Fruit fly (Drosophila melanogaster): ENCODE data around the gene CG9175.
A peak's percentile ranks its signal among the peaks of the same experiment; 100 is the strongest.

CG9175 gene

DNA sequence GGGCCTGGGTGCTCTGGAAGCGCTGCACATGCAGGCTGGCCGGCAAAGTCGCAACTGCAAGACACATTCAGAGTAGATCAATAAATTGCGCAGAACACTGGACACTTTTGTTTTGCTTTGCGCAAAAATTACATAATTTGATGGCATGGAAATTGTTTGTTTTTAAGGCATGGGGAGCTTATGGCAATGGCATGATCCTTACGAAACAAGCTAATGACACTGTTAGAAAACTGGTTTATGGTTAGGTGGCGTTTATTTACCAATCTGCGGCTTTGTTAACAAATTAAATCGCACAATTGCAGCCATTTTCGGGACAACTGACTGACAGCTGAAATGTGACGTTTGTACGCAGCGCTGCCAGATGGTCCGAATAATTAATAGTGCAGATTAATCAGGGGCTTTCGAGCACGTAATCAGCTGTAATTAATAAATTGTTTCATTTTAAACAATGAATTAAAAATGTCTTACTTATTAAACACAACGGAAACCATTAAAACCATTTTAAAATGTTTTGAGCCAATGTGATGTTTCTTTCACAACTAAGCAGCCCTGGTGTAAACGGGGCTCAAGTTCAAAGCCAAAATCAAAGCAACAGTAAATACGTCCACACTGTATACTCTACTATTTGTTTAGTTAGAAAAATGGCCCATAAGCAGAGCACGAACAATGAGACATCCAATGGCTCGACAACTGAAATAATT is 36.2 kb downstream of the CG9175 start, which contains the start of the genes ND-51 and CG13994:
ND-51 (minus strand) TSS at position 376 of the 701 bp plus-strand sequence.
CG13994 (plus strand) TSS at position 608 of the 701 bp plus-strand sequence.
- TF ChIP-seq Mnt (GFP tag; optimal IDR thresholded peaks at IDR 0.05) (peak; percentile 77), bab1 (GFP tag; optimal IDR thresholded peaks at IDR 0.05) (peak; percentile 86), CG11617 (GFP tag; optimal IDR thresholded peaks at IDR 0.05) (peak; percentile 83), toe (GFP tag; optimal IDR thresholded peaks at IDR 0.05) (peak; percentile 94), CG12768 (GFP tag; optimal IDR thresholded peaks at IDR 0.05) (peak; percentile 76), CG33017 (tag; optimal IDR thresholded peaks at IDR 0.05) (peak; percentile 81), CG7045 (GFP tag; optimal IDR thresholded peaks at IDR 0.05) (peak; percentile 83), Crg-1 (GFP tag; optimal IDR thresholded peaks at IDR 0.05) (peak; percentile 61), kay (GFP tag; ENCODE audit: borderline replicate concordance) (no peak), cnc (optimal IDR thresholded peaks at IDR 0.05) (no peak), tj (GFP tag; optimal IDR thresholded peaks at IDR 0.05) (peak; percentile 61), CG5204 (GFP tag; optimal IDR thresholded peaks at IDR 0.05) (no peak), ovo (GFP tag; optimal IDR thresholded peaks at IDR 0.05) (peak; percentile 74), CG14711 (tag; optimal IDR thresholded peaks at IDR 0.05) (peak; percentile 78), Clk (GFP tag; optimal IDR thresholded peaks at IDR 0.05) (peak; percentile 81), cic (GFP tag; optimal IDR thresholded peaks at IDR 0.05) (peak; percentile 80), Hr96 (GFP tag; optimal IDR thresholded peaks at IDR 0.05) (peak; percentile 87), CG7101 (tag; optimal IDR thresholded peaks at IDR 0.05) (peak; percentile 79), CG1620 (GFP tag; optimal IDR thresholded peaks at IDR 0.05) (peak; percentile 85), pad (GFP tag; optimal IDR thresholded peaks at IDR 0.05) (peak; percentile 67)

DNA sequence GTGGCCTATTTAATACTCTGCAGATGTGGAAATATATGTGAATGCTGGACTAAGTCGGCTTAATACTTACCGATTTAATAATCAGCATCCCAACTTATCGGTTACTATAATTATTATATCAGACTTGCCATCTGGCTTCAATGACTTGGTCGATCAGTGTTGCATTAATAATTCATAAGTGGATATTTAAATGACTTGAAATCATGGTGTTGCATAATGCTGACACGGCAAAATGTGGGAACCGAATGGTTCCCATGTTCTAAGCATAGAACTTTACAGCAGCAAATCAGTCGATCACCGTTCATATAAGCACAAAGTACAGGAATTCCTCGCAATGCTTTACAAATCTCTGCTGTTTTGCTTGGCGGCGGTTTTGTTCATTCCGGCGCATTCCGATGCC is 38.6 kb downstream of the CG9175 start, which contains the start of gene CG34180:
CG34180 (plus strand) TSS at position 301 of the 400 bp plus-strand sequence.
- TF ChIP-seq CG14711 (tag; optimal IDR thresholded peaks at IDR 0.05) (no peak), CG7045 (GFP tag; optimal IDR thresholded peaks at IDR 0.05) (no peak), bab1 (GFP tag; optimal IDR thresholded peaks at IDR 0.05) (no peak), toe (GFP tag; optimal IDR thresholded peaks at IDR 0.05) (no peak), CG12768 (GFP tag; optimal IDR thresholded peaks at IDR 0.05) (no peak), CG33017 (tag; optimal IDR thresholded peaks at IDR 0.05) (no peak)

DNA sequence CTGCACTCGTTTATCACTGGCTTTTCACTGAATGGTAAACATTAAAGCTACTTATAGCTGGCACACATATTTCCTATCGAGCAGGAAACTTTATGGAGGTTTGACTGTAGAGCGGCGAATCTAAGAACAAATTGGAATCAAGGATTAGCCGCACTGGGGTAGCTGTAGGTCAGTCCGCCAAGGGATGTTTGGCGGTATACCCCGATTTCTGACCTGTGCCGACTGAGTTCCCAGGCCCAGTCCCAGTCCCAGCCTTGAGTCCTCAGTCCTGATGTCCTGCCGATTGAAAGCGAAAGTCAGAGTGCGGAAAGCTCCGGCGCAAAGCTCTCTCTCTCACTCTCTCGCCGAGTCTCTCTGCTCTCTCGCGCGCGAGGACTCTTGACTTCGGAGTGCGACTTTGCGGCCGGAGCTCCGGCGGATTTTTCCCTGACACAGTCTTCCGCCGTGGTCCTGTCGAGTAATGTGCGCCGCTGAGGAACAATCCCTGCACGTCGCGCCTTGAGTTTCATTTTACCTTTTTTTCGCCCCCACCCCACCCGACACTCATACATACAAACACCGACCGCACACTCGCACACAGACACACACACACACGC is 44.8 kb downstream of the CG9175 start, which contains the start of gene CG13995:
CG13995 (plus strand) TSS at position 429 of the 596 bp plus-strand sequence.
- TF ChIP-seq CG33017 (tag; optimal IDR thresholded peaks at IDR 0.05): no peak
- TF ChIP-seq tj (GFP tag; optimal IDR thresholded peaks at IDR 0.05): no peak
- no peak for TF ChIP-seq kay (GFP tag; ENCODE audit: borderline replicate concordance)
- TF ChIP-seq CG7101 (tag; optimal IDR thresholded peaks at IDR 0.05): no peak
- TF ChIP-seq cic (GFP tag; optimal IDR thresholded peaks at IDR 0.05): no peak
- TF ChIP-seq toe (GFP tag; optimal IDR thresholded peaks at IDR 0.05): no peak
- no peak for TF ChIP-seq Mnt (GFP tag; optimal IDR thresholded peaks at IDR 0.05)
- no peak for TF ChIP-seq CG1620 (GFP tag; optimal IDR thresholded peaks at IDR 0.05)
- TF ChIP-seq pad (GFP tag; optimal IDR thresholded peaks at IDR 0.05): no peak
- TF ChIP-seq Hr96 (GFP tag; optimal IDR thresholded peaks at IDR 0.05): no peak
- TF ChIP-seq Clk (GFP tag; optimal IDR thresholded peaks at IDR 0.05): no peak

dm6 chr2L:6051212-6051621 is 47.5 kb downstream of the CG9175 start:
- TF ChIP-seq Crg-1 (GFP tag; optimal IDR thresholded peaks at IDR 0.05): peak; percentile 34
- peak; percentile 95 for TF ChIP-seq Hr96 (GFP tag; optimal IDR thresholded peaks at IDR 0.05)
- peak; percentile 57 for TF ChIP-seq CG1620 (GFP tag; optimal IDR thresholded peaks at IDR 0.05)
- no peak for TF ChIP-seq CG5204 (GFP tag; optimal IDR thresholded peaks at IDR 0.05)
- peak; percentile 60 for TF ChIP-seq cic (GFP tag; optimal IDR thresholded peaks at IDR 0.05)
- peak; percentile 94 for TF ChIP-seq CG11617 (GFP tag; optimal IDR thresholded peaks at IDR 0.05)
- peak; percentile 59 for TF ChIP-seq pad (GFP tag; optimal IDR thresholded peaks at IDR 0.05)
- TF ChIP-seq tj (GFP tag; optimal IDR thresholded peaks at IDR 0.05): peak; percentile 71
- TF ChIP-seq bab1 (GFP tag; optimal IDR thresholded peaks at IDR 0.05): peak; percentile 95
- TF ChIP-seq CG7045 (GFP tag; optimal IDR thresholded peaks at IDR 0.05): peak; percentile 94
- TF ChIP-seq cnc (optimal IDR thresholded peaks at IDR 0.05): no peak
- TF ChIP-seq toe (GFP tag; optimal IDR thresholded peaks at IDR 0.05): peak; percentile 90
- TF ChIP-seq CG7101 (tag; optimal IDR thresholded peaks at IDR 0.05): peak; percentile 94
- TF ChIP-seq CG14711 (tag; optimal IDR thresholded peaks at IDR 0.05): peak; percentile 88
- peak; percentile 96 for TF ChIP-seq CG33017 (tag; optimal IDR thresholded peaks at IDR 0.05)
- peak; percentile 47 for TF ChIP-seq Clk (GFP tag; optimal IDR thresholded peaks at IDR 0.05)
- peak; percentile 3 for TF ChIP-seq ovo (GFP tag; optimal IDR thresholded peaks at IDR 0.05)
- peak; percentile 90 for TF ChIP-seq CG12768 (GFP tag; optimal IDR thresholded peaks at IDR 0.05)
- no peak for TF ChIP-seq kay (GFP tag; ENCODE audit: borderline replicate concordance)
- TF ChIP-seq Mnt (GFP tag; optimal IDR thresholded peaks at IDR 0.05): peak; percentile 66

- TF ChIP-seq cnc (optimal IDR thresholded peaks at IDR 0.05) (no peak), bab1 (GFP tag; optimal IDR thresholded peaks at IDR 0.05) (peak; percentile 24), Clk (GFP tag; optimal IDR thresholded peaks at IDR 0.05) (no peak)
Measured at dm6 chr2L:6050575-6050974, 48.2 kb downstream of the CG9175 start, which contains the start of gene CG9135. TSS of gene CG9135 (plus strand) at chr2L:6050800.

dm6 chr2L:6048542-6048941 is 50.2 kb downstream of the CG9175 start, which contains the start of the genes CG34179 and slmo:
TSS of gene CG34179 (minus strand) at chr2L:6048706.
TSS of gene slmo (minus strand) at chr2L:6048706.
- peak; percentile 84 for TF ChIP-seq tj (GFP tag; optimal IDR thresholded peaks at IDR 0.05)
- no peak for TF ChIP-seq kay (GFP tag; ENCODE audit: borderline replicate concordance)
- TF ChIP-seq pad (GFP tag; optimal IDR thresholded peaks at IDR 0.05): no peak
- no peak for TF ChIP-seq cic (GFP tag; optimal IDR thresholded peaks at IDR 0.05)
